Fruit fly (Drosophila melanogaster) whole organism, embryonic: ENCODE results near the gene hob.

Experiments
- Aef1 ChIP-seq: fragments of 200-800 bp; sonication (Bioruptor generic); IDR thresholded peaks from 3 replicates; pipeline ENCODE4 v1.3.6; 2022; ENCODE audit warnings: missing biosample characterization, missing genetic modification characterization
- CG10274 ChIP-seq: fragments of 200-800 bp; sonication (Bioruptor generic); optimal IDR thresholded peaks from 3 replicates; lab custom pipeline; 2017; ENCODE audit warnings: missing biosample characterization, mild to moderate bottlenecking, missing genetic modification characterization
- CG10366 ChIP-seq: fragments of 200-800 bp; sonication (Bioruptor generic); IDR thresholded peaks from 2 replicates; pipeline ENCODE4 v1.3.6; 2022; ENCODE audit warnings: missing biosample characterization, missing genetic modification characterization
- CG10654 ChIP-seq: fragments of 200-800 bp; sonication (Bioruptor generic); optimal IDR thresholded peaks from 2 replicates; lab custom pipeline; 2016; ENCODE audit warnings: missing biosample characterization, missing genetic modification characterization
- CG12236 ChIP-seq: fragments of 200-800 bp; sonication (Bioruptor generic); optimal IDR thresholded peaks from 2 replicates; lab custom pipeline; 2016; ENCODE audit warnings: missing biosample characterization, missing genetic modification characterization
- CG12942 ChIP-seq: fragments of 200-800 bp; sonication (Bioruptor generic); optimal IDR thresholded peaks from 3 replicates; lab custom pipeline; 2016; ENCODE audit warnings: missing biosample characterization, missing genetic modification characterization
- CG13624 ChIP-seq: fragments of 200-800 bp; sonication (Bioruptor generic); optimal IDR thresholded peaks from 2 replicates; lab custom pipeline; 2016; ENCODE audit warnings: missing biosample characterization, missing genetic modification characterization
- CG15011 ChIP-seq: fragments of 200-800 bp; sonication (Bioruptor generic); optimal IDR thresholded peaks from 3 replicates; lab custom pipeline; 2018; ENCODE audit warnings: missing biosample characterization, mild to moderate bottlenecking, missing genetic modification characterization
- CG17829 ChIP-seq: fragments of 200-800 bp; optimal IDR thresholded peaks from 2 replicates; lab custom pipeline; 2019; ENCODE audit warnings: missing biosample characterization, mild to moderate bottlenecking, missing genetic modification characterization, moderate library complexity
- CG2116 ChIP-seq: fragments of 200-800 bp; sonication (Bioruptor generic); optimal IDR thresholded peaks from 3 replicates; lab custom pipeline; 2018; ENCODE audit warnings: missing biosample characterization, mild to moderate bottlenecking, missing genetic modification characterization
- CG2889 ChIP-seq: fragments of 200-800 bp; sonication (Bioruptor generic); IDR thresholded peaks from 3 replicates; pipeline ENCODE4 v1.3.6; 2022; ENCODE audit warnings: missing biosample characterization, missing genetic modification characterization
- CG32532 ChIP-seq: fragments of 200-800 bp; sonication (Bioruptor generic); IDR thresholded peaks from 2 replicates; pipeline ENCODE4 v1.3.6; 2022; ENCODE audit warnings: missing biosample characterization, missing genetic modification characterization
- CG3281 ChIP-seq: fragments of 200-800 bp; sonication (Bioruptor generic); optimal IDR thresholded peaks from 3 replicates; lab custom pipeline; 2017; ENCODE audit warnings: missing biosample characterization, mild to moderate bottlenecking, missing genetic modification characterization
- CG33557 ChIP-seq: fragments of 200-800 bp; sonication (Bioruptor generic); optimal IDR thresholded peaks from 2 replicates; lab custom pipeline; 2019; ENCODE audit warnings: missing biosample characterization, mild to moderate bottlenecking, missing genetic modification characterization, moderate library complexity
- CG34376 ChIP-seq: fragments of 200-800 bp; sonication (Bioruptor generic); optimal IDR thresholded peaks from 2 replicates; lab custom pipeline; 2018; ENCODE audit warnings: missing biosample characterization, mild to moderate bottlenecking, missing genetic modification characterization
- CG42726 ChIP-seq: fragments of 200-800 bp; sonication (Bioruptor generic); IDR thresholded peaks from 2 replicates; pipeline ENCODE4 v1.3.6; 2022; ENCODE audit warnings: missing biosample characterization, missing genetic modification characterization; ENCODE audit not compliant: partially characterized antibody
- CG4360 ChIP-seq: fragments of 200-800 bp; sonication (Bioruptor generic); IDR thresholded peaks from 2 replicates; pipeline ENCODE4 v1.3.6; 2022; ENCODE audit warnings: missing biosample characterization, missing genetic modification characterization
- CG6683 ChIP-seq: fragments of 200-800 bp; sonication (Bioruptor generic); optimal IDR thresholded peaks from 2 replicates; lab custom pipeline; 2017; ENCODE audit warnings: missing biosample characterization, mild to moderate bottlenecking, missing genetic modification characterization, missing genetic modification reagents
- CG8924 ChIP-seq: fragments of 200-800 bp; optimal IDR thresholded peaks from 3 replicates; lab custom pipeline; 2019; ENCODE audit warnings: missing biosample characterization, mild to moderate bottlenecking, missing genetic modification characterization, moderate library complexity
- CoRest ChIP-seq: fragments of 200-800 bp; sonication (Bioruptor generic); optimal IDR thresholded peaks from 3 replicates; lab custom pipeline; 2018; ENCODE audit warnings: missing biosample characterization, mild to moderate bottlenecking, missing genetic modification characterization, moderate library complexity
- Dfd ChIP-seq, 2 experiments: fragments of >200 bp; optimal IDR thresholded peaks; 2 replicates each; lab custom pipeline; 2017; ENCODE audit warnings: missing biosample characterization in 2 of 2, missing genetic modification characterization in 2 of 2
- Doc3 ChIP-seq: fragments of 200-800 bp; sonication (Bioruptor generic); IDR thresholded peaks from 3 replicates; pipeline ENCODE4 v1.3.6; 2022; ENCODE audit warnings: missing biosample characterization, missing genetic modification characterization; ENCODE audit not compliant: partially characterized antibody
- ERR ChIP-seq: fragments of 200-800 bp; sonication (Bioruptor generic); optimal IDR thresholded peaks from 2 replicates; lab custom pipeline; 2016; ENCODE audit warnings: missing biosample characterization, missing genetic modification characterization
- Ets65A ChIP-seq: fragments of 200-800 bp; sonication (Bioruptor generic); peaks from one replicate; lab custom pipeline; 2016; ENCODE audit warnings: missing biosample characterization, missing genetic modification characterization
- GATAe ChIP-seq: fragments of 200-800 bp; sonication (Bioruptor generic); conservative IDR thresholded peaks from 2 replicates; pipeline ENCODE4 v1.3.6; 2022; ENCODE audit warnings: missing biosample characterization, missing genetic modification characterization
- HHEX ChIP-seq: fragments of 200-800 bp; sonication (Bioruptor generic); optimal IDR thresholded peaks from 3 replicates; lab custom pipeline; 2017; ENCODE audit warnings: missing biosample characterization, mild to moderate bottlenecking, missing genetic modification characterization, missing genetic modification reagents
- Hr78 ChIP-seq, 2 experiments: fragments of 200-800 bp in 1 of 2; fragments of >200 bp in 1 of 2; sonication (Bioruptor generic) in 1 of 2; optimal IDR thresholded peaks; 2 replicates each; lab custom pipeline; 2017 to 2019; ENCODE audit warnings: missing biosample characterization in 2 of 2, missing genetic modification characterization in 2 of 2, mild to moderate bottlenecking in 1 of 2, moderate library complexity in 1 of 2
- NC2β ChIP-seq: fragments of 200-800 bp; sonication (Bioruptor generic); optimal IDR thresholded peaks from 2 replicates; lab custom pipeline; 2016; ENCODE audit warnings: missing biosample characterization, missing genetic modification characterization
- Nf-YB ChIP-seq: fragments of 200-800 bp; sonication (Bioruptor generic); optimal IDR thresholded peaks from 3 replicates; lab custom pipeline; 2019; ENCODE audit warnings: missing biosample characterization, mild to moderate bottlenecking, missing genetic modification characterization, moderate library complexity
- Sry-δ ChIP-seq: fragments of 200-800 bp; sonication (Bioruptor generic); optimal IDR thresholded peaks from 2 replicates; lab custom pipeline; 2016; ENCODE audit warnings: missing biosample characterization, missing genetic modification characterization
- Xrp1 ChIP-seq: fragments of 200-800 bp; sonication (Bioruptor generic); IDR thresholded peaks from 2 replicates; pipeline ENCODE4 v1.3.6; 2022; ENCODE audit warnings: missing biosample characterization, missing genetic modification characterization
- al ChIP-seq: fragments of 200-800 bp; sonication (Bioruptor generic); IDR thresholded peaks from 2 replicates; pipeline ENCODE4 v1.3.6; 2022; ENCODE audit warnings: missing biosample characterization, missing genetic modification characterization
- aop ChIP-seq: fragments of 200-800 bp; sonication (Bioruptor generic); IDR thresholded peaks from 2 replicates; pipeline ENCODE4 v1.3.6; 2022; ENCODE audit warnings: missing biosample characterization, missing genetic modification characterization
- chif ChIP-seq, 2 experiments: fragments of 200-800 bp; sonication (Bioruptor generic); optimal IDR thresholded peaks; 3 replicates each; lab custom pipeline; 2016; ENCODE audit warnings: missing biosample characterization in 2 of 2, missing genetic modification characterization in 2 of 2
- crp ChIP-seq, 2 experiments: fragments of 200-800 bp; sonication (Bioruptor generic); optimal IDR thresholded peaks; 2 replicates in 1 of 2; 3 replicates in 1 of 2; lab custom pipeline; 2017; ENCODE audit warnings: missing biosample characterization in 2 of 2, missing genetic modification characterization in 2 of 2, mild to moderate bottlenecking in 1 of 2, moderate library complexity in 1 of 2
- exex ChIP-seq: fragments of 200-800 bp; sonication (Bioruptor generic); optimal IDR thresholded peaks from 4 replicates; lab custom pipeline; 2018; ENCODE audit warnings: missing biosample characterization, mild to moderate bottlenecking, missing genetic modification characterization, moderate library complexity
- fu2 ChIP-seq: fragments of 200-800 bp; sonication (Bioruptor generic); optimal IDR thresholded peaks from 2 replicates; lab custom pipeline; 2016; ENCODE audit warnings: missing biosample characterization, missing genetic modification characterization
- ind ChIP-seq: fragments of 200-800 bp; sonication (Bioruptor generic); optimal IDR thresholded peaks from 3 replicates; lab custom pipeline; 2016; ENCODE audit warnings: missing biosample characterization, missing genetic modification characterization
- inv ChIP-seq: fragments of 200-800 bp; sonication (Bioruptor generic); IDR thresholded peaks from 2 replicates; pipeline ENCODE4 v1.3.6; 2022; ENCODE audit warnings: missing biosample characterization, missing genetic modification characterization; ENCODE audit not compliant: partially characterized antibody
- jing ChIP-seq: fragments of 200-800 bp; sonication (Bioruptor generic); optimal IDR thresholded peaks from 2 replicates; lab custom pipeline; 2018; ENCODE audit warnings: missing biosample characterization, mild to moderate bottlenecking, missing genetic modification characterization
- klu ChIP-seq: fragments of 200-800 bp; sonication (Bioruptor generic); IDR thresholded peaks from 2 replicates; pipeline ENCODE4 v1.3.6; 2022; ENCODE audit warnings: missing biosample characterization, missing genetic modification characterization
- maf-S ChIP-seq: fragments of 200-800 bp; sonication (Bioruptor generic); optimal IDR thresholded peaks from 2 replicates; lab custom pipeline; 2016; ENCODE audit warnings: missing biosample characterization, missing genetic modification characterization
- nerfin-1 ChIP-seq: fragments of 200-800 bp; sonication (Bioruptor generic); optimal IDR thresholded peaks from 3 replicates; lab custom pipeline; 2019; ENCODE audit warnings: missing biosample characterization, mild to moderate bottlenecking, missing genetic modification characterization, moderate library complexity
- p53 ChIP-seq: fragments of 200-800 bp; sonication (Bioruptor generic); optimal IDR thresholded peaks from 2 replicates; lab custom pipeline; 2016; ENCODE audit warnings: missing biosample characterization, missing genetic modification characterization
- phol ChIP-seq: fragments of 200-800 bp; sonication (Bioruptor generic); optimal IDR thresholded peaks from 3 replicates; lab custom pipeline; 2018; ENCODE audit warnings: missing biosample characterization, mild to moderate bottlenecking, missing genetic modification characterization, moderate library complexity
- seq ChIP-seq: fragments of 200-800 bp; sonication (Bioruptor generic); IDR thresholded peaks from 2 replicates; pipeline ENCODE4 v1.3.6; 2022; ENCODE audit warnings: missing biosample characterization, missing genetic modification characterization
- slp2 ChIP-seq: fragments of 200-800 bp; sonication (Bioruptor generic); optimal IDR thresholded peaks from 2 replicates; lab custom pipeline; 2016; ENCODE audit warnings: missing biosample characterization, missing genetic modification characterization
- sqz ChIP-seq: fragments of 200-800 bp; sonication (Bioruptor generic); optimal IDR thresholded peaks from 3 replicates; lab custom pipeline; 2018; ENCODE audit warnings: missing biosample characterization, mild to moderate bottlenecking, missing genetic modification characterization
- usp ChIP-seq: fragments of >200 bp; optimal IDR thresholded peaks from 2 replicates; lab custom pipeline; 2017; ENCODE audit warnings: missing biosample characterization, missing genetic modification characterization
- zen2 ChIP-seq: fragments of 200-800 bp; sonication (Bioruptor generic); IDR thresholded peaks from 3 replicates; pipeline ENCODE4 v1.3.6; 2022; ENCODE audit warnings: missing biosample characterization, missing genetic modification characterization; ENCODE audit not compliant: partially characterized antibody

hob gene

DNA sequence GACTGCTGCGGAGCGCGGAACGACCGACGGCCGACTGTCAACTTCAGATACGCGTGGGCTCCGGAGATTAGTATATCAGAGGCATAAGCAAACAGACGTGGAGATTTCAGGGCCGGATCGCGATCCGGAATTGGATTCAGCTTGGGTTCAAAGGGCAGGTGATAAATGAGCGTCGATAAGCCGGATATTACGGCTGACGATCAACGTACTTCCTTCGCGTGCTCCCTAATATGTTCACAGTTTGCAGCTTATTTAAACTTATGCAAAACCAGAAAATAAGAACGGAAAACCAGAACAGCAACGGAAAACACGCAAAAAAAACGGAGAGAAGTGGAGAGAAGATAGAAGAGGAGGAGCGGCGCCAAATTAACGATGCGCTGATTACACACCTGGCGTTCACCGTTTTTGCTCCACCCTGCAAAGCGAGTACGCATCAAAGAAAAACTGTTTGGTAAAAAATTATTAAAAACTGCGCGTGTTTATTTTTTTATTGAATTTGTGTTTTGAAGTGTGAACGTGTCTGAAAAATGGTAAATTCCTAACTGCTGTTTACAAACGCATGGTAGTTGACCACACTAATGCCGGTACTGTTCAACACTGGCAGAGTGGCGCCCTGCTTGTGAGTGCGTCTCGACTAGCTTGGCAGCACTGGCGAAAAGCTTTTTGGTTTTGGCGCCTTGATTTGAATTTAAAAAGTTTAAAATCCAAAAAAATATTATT lies 20.5 kb upstream of the hob start, which contains the start of gene CG17746 (continued):
- no peak for TF ChIP-seq Nf-YB (GFP tag; lab: Kevin White, UChicago)
- peak; percentile 81 for TF ChIP-seq sqz (GFP tag; lab: Kevin White, UChicago)
- TF ChIP-seq crp (GFP tag; optimal IDR thresholded peaks at IDR 0.05; lab: Kevin White, UChicago): no peak
- no peak for TF ChIP-seq Doc3 (GFP tag; lab: Robert Waterston, UW)
- peak; percentile 59 for TF ChIP-seq p53
- TF ChIP-seq slp2 (GFP tag; lab: Kevin White, UChicago): no peak
- no peak for TF ChIP-seq CG12942
- TF ChIP-seq Ets65A (GFP tag; lab: Kevin White, UChicago): peak; percentile 92
- no peak for TF ChIP-seq CG4360 (GFP tag; lab: Robert Waterston, UW)
- peak; percentile 60 for TF ChIP-seq Sry-δ (GFP tag; lab: Kevin White, UChicago)
- TF ChIP-seq usp (GFP tag; lab: Kevin White, UChicago): no peak
- no peak for TF ChIP-seq HHEX (GFP tag; lab: Kevin White, UChicago)
- TF ChIP-seq nerfin-1 (tag; lab: Kevin White, UChicago): peak; percentile 12
- no peak for TF ChIP-seq CG12236 (GFP tag; lab: Kevin White, UChicago)
- TF ChIP-seq zen2 (GFP tag; lab: Robert Waterston, UW): no peak
- TF ChIP-seq chif (GFP tag; optimal IDR thresholded peaks at IDR 0.05; lab: Kevin White, UChicago): peak in 1 of 2 experiments; percentile 29
- TF ChIP-seq fu2: peak; percentile 32
- TF ChIP-seq CG42726 (GFP tag; lab: Robert Waterston, UW): no peak
- no peak for TF ChIP-seq GATAe (GFP tag; lab: Robert Waterston, UW)
- peak; percentile 59 for TF ChIP-seq maf-S (GFP tag; lab: Kevin White, UChicago)
- peak; percentile 60 for TF ChIP-seq CoRest
- peak; percentile 10 for TF ChIP-seq CG8924 (tag; lab: Kevin White, UChicago)
- TF ChIP-seq al (GFP tag; lab: Robert Waterston, UW): no peak
- TF ChIP-seq CG10366 (GFP tag; lab: Robert Waterston, UW): no peak
- no peak for TF ChIP-seq CG10274 (GFP tag; lab: Kevin White, UChicago)
- TF ChIP-seq ERR (GFP tag; lab: Kevin White, UChicago): peak; percentile 50
- TF ChIP-seq CG32532 (GFP tag; lab: Robert Waterston, UW): no peak
- no peak for TF ChIP-seq Dfd (GFP tag; optimal IDR thresholded peaks at IDR 0.05; lab: Kevin White, UChicago)
- peak; percentile 31; the same call in 1 of the 2 replicates for TF ChIP-seq Xrp1 (GFP tag; lab: Robert Waterston, UW)
- TF ChIP-seq CG2116: peak; percentile 39
- no peak for TF ChIP-seq inv
- TF ChIP-seq seq (GFP tag; lab: Robert Waterston, UW): no peak
- TF ChIP-seq ind: peak; percentile 0
- TF ChIP-seq aop (GFP tag; lab: Robert Waterston, UW): no peak
- peak; percentile 54 for TF ChIP-seq CG17829 (tag; lab: Kevin White, UChicago)
- peak; percentile 47 for TF ChIP-seq CG10654 (GFP tag; lab: Kevin White, UChicago)
- no peak for TF ChIP-seq CG2889 (GFP tag; lab: Robert Waterston, UW)
- TF ChIP-seq NC2β (GFP tag; lab: Kevin White, UChicago): peak; percentile 28
- peak; percentile 77 for TF ChIP-seq CG13624 (GFP tag; lab: Kevin White, UChicago)
- no peak for TF ChIP-seq exex (tag; lab: Kevin White, UChicago)
- TF ChIP-seq CG33557 (GFP tag; lab: Kevin White, UChicago): no peak
- TF ChIP-seq CG6683: no peak
- peak; percentile 8 for TF ChIP-seq CG3281 (GFP tag; lab: Kevin White, UChicago)
- peak; percentile 53 for TF ChIP-seq CG34376
- no peak for TF ChIP-seq jing (GFP tag; lab: Kevin White, UChicago)
- TF ChIP-seq Aef1 (GFP tag; lab: Robert Waterston, UW): no peak
- no peak for TF ChIP-seq klu
- peak in 1 of 2 experiments; percentile 66 for TF ChIP-seq Hr78 (GFP tag; optimal IDR thresholded peaks at IDR 0.05; lab: Kevin White, UChicago)
- TF ChIP-seq CG15011 (GFP tag; lab: Kevin White, UChicago): no peak
- peak; percentile 55 for TF ChIP-seq phol
